Worm (Caenorhabditis elegans) whole organism, L1 larva: ENCODE results near the gene F55A11.8.

ENCODE experiments used
- ceh-82 ChIP-seq, 3 experiments: fragments of 150-350 bp in 1 of 3; sonication (generic microtip) in 2 of 3; optimal IDR thresholded peaks; 2 replicates each; lab custom pipeline; 2014 to 2017; ENCODE audit warnings: missing biosample characterization in 3 of 3, missing genetic modification characterization in 3 of 3
- egl-27 ChIP-seq, 2 experiments: fragments of 150-350 bp in 1 of 2; sonication (generic microtip); optimal IDR thresholded peaks; 3 replicates each; lab custom pipeline; 2017 to 2018; ENCODE audit warnings: missing biosample characterization in 2 of 2, missing genetic modification characterization in 2 of 2, missing genetic modification reagents in 2 of 2
- elt-2 ChIP-seq: sonication (generic microtip); optimal IDR thresholded peaks from 2 replicates; lab custom pipeline; 2016; ENCODE audit warnings: missing genetic modification characterization, mild to moderate bottlenecking, inconsistent platforms, missing compliant biosample characterization, missing genetic modification reagents
- fkh-10 ChIP-seq: sonication (generic microtip); optimal IDR thresholded peaks from 2 replicates; lab custom pipeline; 2017; ENCODE audit warnings: missing biosample characterization, missing genetic modification reagents, missing genetic modification characterization
- fos-1 ChIP-seq: fragments of 150-350 bp; optimal IDR thresholded peaks from 2 replicates; lab custom pipeline; 2014; ENCODE audit warnings: missing biosample characterization, missing genetic modification characterization
- jun-1 ChIP-seq: fragments of 150-350 bp; optimal IDR thresholded peaks from 2 replicates; lab custom pipeline; 2014; ENCODE audit warnings: missing biosample characterization, missing genetic modification reagents, missing genetic modification characterization
- lin-13 ChIP-seq: fragments of 150-350 bp; optimal IDR thresholded peaks from 2 replicates; lab custom pipeline; 2014; ENCODE audit warnings: missing biosample characterization, missing genetic modification reagents, missing genetic modification characterization
- mdl-1 ChIP-seq, 2 experiments: fragments of 150-350 bp; optimal IDR thresholded peaks; 2 replicates each; lab custom pipeline; 2014 to 2017; ENCODE audit warnings: missing biosample characterization in 2 of 2, missing genetic modification characterization in 2 of 2, inconsistent platforms in 1 of 2
- nhr-11 ChIP-seq: fragments of 150-350 bp; optimal IDR thresholded peaks from 2 replicates; lab custom pipeline; 2014; ENCODE audit warnings: missing biosample characterization, missing genetic modification characterization
- nhr-12 ChIP-seq: sonication (generic microtip); optimal IDR thresholded peaks from 2 replicates; lab custom pipeline; 2017; ENCODE audit warnings: missing biosample characterization, missing genetic modification characterization
- nhr-77 ChIP-seq: fragments of 150-350 bp; optimal IDR thresholded peaks from 2 replicates; lab custom pipeline; 2014; ENCODE audit warnings: missing biosample characterization, missing genetic modification characterization
- pag-3 ChIP-seq: sonication (generic microtip); optimal IDR thresholded peaks from 2 replicates; lab custom pipeline; 2017; ENCODE audit warnings: missing genetic modification characterization, mild to moderate bottlenecking, missing compliant biosample characterization, antibody characterized with exemption, borderline replicate concordance; ENCODE audit not compliant: insufficient read depth
- sup-37 ChIP-seq: fragments of 200-800 bp; sonication (Bioruptor generic); optimal IDR thresholded peaks from 2 replicates; lab custom pipeline; 2018; ENCODE audit warnings: mild to moderate bottlenecking, missing genetic modification characterization, missing compliant biosample characterization

DNA sequence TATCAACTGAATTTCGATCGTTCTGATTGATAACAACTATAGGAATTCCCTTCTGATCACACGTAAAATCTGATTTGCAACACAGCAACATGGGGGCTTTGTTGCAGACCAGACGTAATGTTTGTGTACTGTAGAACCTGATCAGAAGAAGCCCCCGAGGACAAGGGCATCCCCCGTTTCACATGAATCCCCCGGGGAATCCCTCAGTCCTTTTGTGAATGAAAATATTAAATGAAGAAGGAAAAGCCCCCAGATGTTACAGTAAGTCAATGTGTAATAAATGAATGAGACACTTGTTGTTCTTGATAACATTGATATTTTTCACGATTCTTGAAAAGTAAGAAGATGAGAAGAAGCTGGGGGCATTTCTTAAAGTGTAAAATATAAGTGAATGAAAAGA is 6.2 kb downstream of the F55A11.8 start:
- TF ChIP-seq ceh-82 (tag; optimal IDR thresholded peaks at IDR 0.05; lab: Kevin White, UChicago) (no peak), pag-3 (tag; lab: Kevin White, UChicago) (no peak), lin-13 (no peak), fos-1 (tag; lab: Kevin White, UChicago) (no peak), nhr-77 (no peak), egl-27 (tag; optimal IDR thresholded peaks at IDR 0.05; lab: Kevin White, UChicago) (no peak), jun-1 (tag; lab: Kevin White, UChicago) (no peak), sup-37 (GFP tag; lab: Kevin White, UChicago) (no peak), mdl-1 (tag; optimal IDR thresholded peaks at IDR 0.05; lab: Kevin White, UChicago) (no peak), nhr-11 (tag; lab: Kevin White, UChicago) (no peak), nhr-12 (tag; lab: Kevin White, UChicago) (no peak), fkh-10 (GFP tag; lab: Kevin White, UChicago) (no peak), elt-2 (no peak)
